Fruit fly (Drosophila melanogaster) Kc167 (cell line): ENCODE measurements around the gene Tim9b.

Source experiments
- Myc ChIP-seq: fragments of >200 bp; optimal IDR thresholded peaks from 2 replicates; lab custom pipeline; 2017; ENCODE audit warnings: missing external identifiers
- insv ChIP-seq: fragments of >200 bp; optimal IDR thresholded peaks from 3 replicates; lab custom pipeline; 2018; ENCODE audit warnings: missing external identifiers
- psq ChIP-seq: fragments of >200 bp; optimal IDR thresholded peaks from 2 replicates; lab custom pipeline; 2017; ENCODE audit warnings: missing external identifiers

DNA sequence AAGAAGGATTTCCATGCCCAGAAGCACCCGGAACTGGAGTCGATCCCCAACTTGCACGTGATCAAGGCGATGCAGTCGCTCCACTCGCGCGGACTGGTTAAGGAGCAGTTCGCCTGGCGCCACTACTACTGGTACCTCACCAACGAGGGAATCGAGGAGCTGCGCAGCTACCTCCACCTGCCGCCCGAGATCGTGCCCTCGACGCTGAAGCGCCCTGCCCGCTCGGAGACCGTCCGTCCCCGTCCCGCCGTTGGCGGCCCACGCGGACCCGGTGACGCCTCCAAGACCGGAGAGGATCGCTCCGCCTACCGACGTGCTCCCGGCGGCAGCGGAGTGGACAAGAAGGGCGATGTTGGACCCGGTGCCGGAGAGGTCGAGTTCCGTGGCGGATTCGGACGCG, 19.8 kb downstream of the Tim9b start:
- TF ChIP-seq psq (lab: Kevin White, UChicago) (no peak), Myc (lab: Kevin White, UChicago) (no peak), insv (lab: Kevin White, UChicago) (no peak)
